Worm (Caenorhabditis elegans) whole organism, late embryonic: ENCODE results near the gene osm-9.

Experiments used
- F13H6.1 ChIP-seq: sonication (generic microtip); optimal IDR thresholded peaks from 2 replicates; lab custom pipeline; 2016; ENCODE audit warnings: missing genetic modification characterization, missing compliant biosample characterization
- T23F11.4 ChIP-seq: fragments of 200-800 bp; sonication (Bioruptor generic); optimal IDR thresholded peaks from 2 replicates; lab custom pipeline; 2018; ENCODE audit warnings: mild to moderate bottlenecking, missing genetic modification characterization, missing compliant biosample characterization
- ama-1 ChIP-seq: fragments of 150-350 bp; optimal IDR thresholded peaks from 2 replicates; lab custom pipeline; 2014
- ceh-14 ChIP-seq: sonication (generic microtip); optimal IDR thresholded peaks from 2 replicates; lab custom pipeline; 2016; ENCODE audit warnings: missing genotype, missing genetic modification characterization, missing compliant biosample characterization
- che-1 ChIP-seq: sonication (generic microtip); optimal IDR thresholded peaks from 2 replicates; lab custom pipeline; 2016; ENCODE audit warnings: mild to moderate bottlenecking, missing genetic modification characterization, missing compliant biosample characterization
- fax-1 ChIP-seq: sonication (generic microtip); optimal IDR thresholded peaks from 2 replicates; lab custom pipeline; 2016; ENCODE audit warnings: missing genotype, missing genetic modification characterization, missing compliant biosample characterization
- fkh-6 ChIP-seq: sonication (generic microtip); optimal IDR thresholded peaks from 2 replicates; lab custom pipeline; 2016; ENCODE audit warnings: missing genetic modification characterization, missing compliant biosample characterization
- gmeb-2 ChIP-seq: sonication (generic microtip); optimal IDR thresholded peaks from 2 replicates; lab custom pipeline; 2016; ENCODE audit warnings: missing genetic modification characterization, inconsistent platforms, missing compliant biosample characterization
- pha-4 ChIP-seq: fragments of 150-350 bp; optimal IDR thresholded peaks from 2 replicates; lab custom pipeline; 2018; ENCODE audit warnings: missing biosample characterization, missing genetic modification reagents, missing genetic modification characterization
- tbx-7 ChIP-seq: sonication (generic microtip); optimal IDR thresholded peaks from 2 replicates; lab custom pipeline; 2016; ENCODE audit warnings: missing genotype, missing genetic modification characterization, missing compliant biosample characterization
- unc-55 ChIP-seq: sonication (generic microtip); optimal IDR thresholded peaks from 2 replicates; lab custom pipeline; 2017; ENCODE audit warnings: missing biosample characterization, missing genetic modification reagents, missing genetic modification characterization

DNA sequence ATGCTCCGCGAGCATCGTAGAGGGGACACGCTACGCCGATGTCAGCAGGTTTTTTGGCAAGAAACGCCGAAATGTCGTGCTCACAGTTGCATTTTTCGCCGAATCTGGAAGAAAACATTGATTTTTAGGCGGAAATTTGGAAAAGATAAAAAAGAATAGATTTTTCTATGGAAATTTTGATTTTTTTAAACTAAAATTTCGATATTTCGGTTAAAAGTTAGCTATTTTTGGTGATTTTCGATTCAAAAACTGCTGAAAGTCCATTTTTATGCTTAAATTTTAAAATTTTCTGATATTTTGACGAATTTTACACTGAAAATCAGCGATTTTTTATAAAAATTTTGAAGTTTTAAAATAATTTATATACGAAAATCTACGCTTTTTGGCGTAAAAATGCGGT lies 40.1 kb upstream of the osm-9 start:
- no peak for TF ChIP-seq fkh-6 (tag; lab: Kevin White, UChicago)
- TF ChIP-seq fax-1 (tag; lab: Kevin White, UChicago) = no peak
- no peak for TF ChIP-seq pha-4
- no peak for TF ChIP-seq ama-1
- no peak for TF ChIP-seq unc-55 (GFP tag; lab: Kevin White, UChicago)
- no peak for TF ChIP-seq F13H6.1 (tag; lab: Kevin White, UChicago)
- no peak for TF ChIP-seq T23F11.4 (GFP tag; lab: Kevin White, UChicago)
- TF ChIP-seq tbx-7 (tag; lab: Kevin White, UChicago) = no peak
- TF ChIP-seq che-1 (tag; lab: Kevin White, UChicago) = no peak
- TF ChIP-seq ceh-14 (tag; lab: Kevin White, UChicago) = no peak
- TF ChIP-seq gmeb-2 (tag; lab: Kevin White, UChicago) = no peak
